Fruit fly (Drosophila melanogaster): ENCODE results near the gene Ptx1.

dm6 chr3R:30863971-30864370, 48.6 kb upstream of the Ptx1 start:
- TF ChIP-seq CG10669 (GFP tag; optimal IDR thresholded peaks at IDR 0.05) (no peak), fd85E (GFP tag; optimal IDR thresholded peaks at IDR 0.05) (no peak), CG16779 (tag; optimal IDR thresholded peaks at IDR 0.05) (no peak), CG15336 (GFP tag; IDR thresholded peaks at IDR 0.05) (no peak), OdsH (GFP tag; optimal IDR thresholded peaks at IDR 0.05) (no peak), Hr38 (GFP tag; optimal IDR thresholded peaks at IDR 0.05) (no peak), Hr39 (GFP tag; optimal IDR thresholded peaks at IDR 0.05) (no peak), fd59A (GFP tag; optimal IDR thresholded peaks at IDR 0.05) (no peak), esn (GFP tag; optimal IDR thresholded peaks at IDR 0.05) (no peak), CG7368 (GFP tag; optimal IDR thresholded peaks at IDR 0.05) (no peak), CG6808 (GFP tag; optimal IDR thresholded peaks at IDR 0.05) (no peak), CG9139 (GFP tag; optimal IDR thresholded peaks at IDR 0.05) (no peak), CG34406 (GFP tag; optimal IDR thresholded peaks at IDR 0.05) (no peak), Gug (GFP tag; IDR thresholded peaks at IDR 0.05) (no peak)
